Fruit fly (Drosophila melanogaster): ENCODE measurements around the gene CG7714.

DNA sequence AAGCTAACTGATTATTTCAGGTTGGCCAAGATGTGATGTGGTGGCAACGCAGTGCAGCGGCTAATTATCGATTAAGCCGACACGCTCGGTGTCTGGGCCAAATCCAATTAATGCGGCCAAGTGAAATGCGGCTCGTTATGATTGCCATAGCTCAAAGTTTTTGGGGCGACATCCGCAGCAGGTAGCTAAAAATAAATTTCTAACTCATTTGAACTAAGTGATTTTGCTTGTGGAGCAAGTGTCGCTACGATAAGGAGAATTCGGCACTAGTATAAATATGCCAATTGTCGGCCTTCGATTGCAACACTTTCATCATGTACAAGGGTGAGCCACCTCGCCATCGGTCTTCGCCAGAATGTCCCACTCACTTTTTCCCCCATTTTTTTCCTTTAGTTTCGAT is 31.3 kb downstream of the CG7714 start, which contains the start of gene CG34282:
- TF ChIP-seq CG8478 (optimal IDR thresholded peaks at IDR 0.05), result no peak
- no peak for TF ChIP-seq pan (optimal IDR thresholded peaks at IDR 0.05)
- no peak for TF ChIP-seq EcR (GFP tag; optimal IDR thresholded peaks at IDR 0.05)
